Fruit fly (Drosophila melanogaster) whole organism, embryonic: ENCODE measurements around the gene CG2059.

Experiments used
- ATbp ChIP-seq: fragments of 200-800 bp; sonication (Bioruptor generic); optimal IDR thresholded peaks from 2 replicates; lab custom pipeline; 2017; ENCODE audit warnings: missing biosample characterization, mild to moderate bottlenecking, missing genetic modification characterization, missing genetic modification reagents
- CG10147 ChIP-seq: fragments of 200-800 bp; sonication (Bioruptor generic); optimal IDR thresholded peaks from 2 replicates; lab custom pipeline; 2019; ENCODE audit warnings: missing biosample characterization, mild to moderate bottlenecking, missing genetic modification characterization, moderate library complexity
- CG10431 ChIP-seq: fragments of 200-800 bp; sonication (Bioruptor generic); optimal IDR thresholded peaks from 3 replicates; lab custom pipeline; 2018; ENCODE audit warnings: missing biosample characterization, mild to moderate bottlenecking, missing genetic modification characterization
- CG11247 ChIP-seq: fragments of 200-800 bp; sonication (Bioruptor generic); IDR thresholded peaks from 2 replicates; pipeline ENCODE4 v1.3.6; 2022; ENCODE audit warnings: missing biosample characterization, missing genetic modification characterization
- CG12299 ChIP-seq: fragments of 200-800 bp; sonication (Bioruptor generic); optimal IDR thresholded peaks from 2 replicates; lab custom pipeline; 2018; ENCODE audit warnings: missing biosample characterization, mild to moderate bottlenecking, missing genetic modification characterization
- CG13287 ChIP-seq: fragments of 200-800 bp; sonication (Bioruptor generic); IDR thresholded peaks from 2 replicates; pipeline ENCODE4 v1.3.6; 2022; ENCODE audit warnings: missing biosample characterization, missing genetic modification characterization; ENCODE audit not compliant: partially characterized antibody
- CG14965 ChIP-seq: fragments of 200-800 bp; sonication (Bioruptor generic); optimal IDR thresholded peaks from 2 replicates; lab custom pipeline; 2016; ENCODE audit warnings: missing biosample characterization, missing genetic modification characterization, borderline replicate concordance
- CG17359 ChIP-seq: fragments of 200-800 bp; sonication (Bioruptor generic); optimal IDR thresholded peaks from 3 replicates; lab custom pipeline; 2018; ENCODE audit warnings: missing biosample characterization, mild to moderate bottlenecking, missing genetic modification characterization, moderate library complexity
- CG18262 ChIP-seq: fragments of 200-800 bp; optimal IDR thresholded peaks from 3 replicates; lab custom pipeline; 2019; ENCODE audit warnings: missing biosample characterization, mild to moderate bottlenecking, missing genetic modification characterization, moderate library complexity
- CG2199 ChIP-seq: fragments of 200-800 bp; sonication (Bioruptor generic); IDR thresholded peaks from 3 replicates; pipeline ENCODE4 v1.3.6; 2022; ENCODE audit warnings: missing biosample characterization, missing genetic modification characterization
- CG2202 ChIP-seq: fragments of 200-800 bp; sonication (Bioruptor generic); optimal IDR thresholded peaks from 2 replicates; lab custom pipeline; 2018; ENCODE audit warnings: missing biosample characterization, mild to moderate bottlenecking, missing genetic modification characterization
- CG2889 ChIP-seq: fragments of 200-800 bp; sonication (Bioruptor generic); IDR thresholded peaks from 3 replicates; pipeline ENCODE4 v1.3.6; 2022; ENCODE audit warnings: missing biosample characterization, missing genetic modification characterization
- CG31441 ChIP-seq: fragments of 200-800 bp; sonication (Bioruptor generic); IDR thresholded peaks from 2 replicates; pipeline ENCODE4 v1.3.6; 2022; ENCODE audit warnings: missing biosample characterization, missing genetic modification characterization
- CG6254 ChIP-seq: fragments of 200-800 bp; sonication (Bioruptor generic); optimal IDR thresholded peaks from 3 replicates; lab custom pipeline; 2017; ENCODE audit warnings: mild to moderate bottlenecking, missing biosample characterization, missing genetic modification reagents, missing genetic modification characterization
- CG6765 ChIP-seq: fragments of 200-800 bp; sonication (Bioruptor generic); optimal IDR thresholded peaks from 3 replicates; lab custom pipeline; 2017; ENCODE audit warnings: missing biosample characterization, mild to moderate bottlenecking, missing genetic modification characterization
- CG7556 ChIP-seq: fragments of 200-800 bp; sonication (Bioruptor generic); optimal IDR thresholded peaks from 2 replicates; lab custom pipeline; 2017; ENCODE audit warnings: missing biosample characterization, mild to moderate bottlenecking, missing genetic modification characterization
- CG8359 ChIP-seq: fragments of 200-800 bp; sonication (Bioruptor generic); optimal IDR thresholded peaks from 2 replicates; lab custom pipeline; 2017; ENCODE audit warnings: missing biosample characterization, mild to moderate bottlenecking, missing genetic modification characterization, borderline replicate concordance
- CG9437 ChIP-seq: fragments of 200-800 bp; sonication (Bioruptor generic); optimal IDR thresholded peaks from 2 replicates; lab custom pipeline; 2018; ENCODE audit warnings: missing biosample characterization, mild to moderate bottlenecking, missing genetic modification characterization
- Chrac-16 ChIP-seq: fragments of 200-800 bp; sonication (Bioruptor generic); optimal IDR thresholded peaks from 3 replicates; lab custom pipeline; 2016; ENCODE audit warnings: missing biosample characterization, missing genetic modification characterization
- Dad ChIP-seq: fragments of 200-800 bp; sonication (Bioruptor generic); optimal IDR thresholded peaks from 3 replicates; lab custom pipeline; 2016; ENCODE audit warnings: missing biosample characterization, missing genetic modification characterization
- Dp ChIP-seq: fragments of 200-800 bp; sonication (Bioruptor generic); optimal IDR thresholded peaks from 2 replicates; lab custom pipeline; 2018; ENCODE audit warnings: missing biosample characterization, mild to moderate bottlenecking, missing genetic modification characterization, moderate library complexity
- Dref ChIP-seq: fragments of 200-800 bp; sonication (Bioruptor generic); IDR thresholded peaks from 2 replicates; pipeline ENCODE4 v1.3.6; 2022; ENCODE audit warnings: missing biosample characterization, missing genetic modification characterization
- Eip74EF ChIP-seq, 2 experiments: fragments of 200-800 bp in 1 of 2; fragments of >200 bp in 1 of 2; sonication (Bioruptor generic) in 1 of 2; optimal IDR thresholded peaks; 2 replicates each; lab custom pipeline; 2017 to 2019; ENCODE audit warnings: missing biosample characterization in 2 of 2, missing genetic modification characterization in 2 of 2, mild to moderate bottlenecking in 1 of 2, moderate library complexity in 1 of 2
- MBD-R2 ChIP-seq: fragments of 200-800 bp; sonication (Bioruptor generic); IDR thresholded peaks from 2 replicates; pipeline ENCODE4 v1.3.6; 2022; ENCODE audit warnings: missing biosample characterization, missing genetic modification characterization
- NC2α ChIP-seq: fragments of 200-800 bp; sonication (Bioruptor generic); optimal IDR thresholded peaks from 2 replicates; lab custom pipeline; 2016; ENCODE audit warnings: missing biosample characterization, missing genetic modification characterization
- NC2β ChIP-seq: fragments of 200-800 bp; sonication (Bioruptor generic); optimal IDR thresholded peaks from 2 replicates; lab custom pipeline; 2016; ENCODE audit warnings: missing biosample characterization, missing genetic modification characterization
- Nf-YC ChIP-seq: fragments of 200-800 bp; optimal IDR thresholded peaks from 3 replicates; lab custom pipeline; 2019; ENCODE audit warnings: missing biosample characterization, mild to moderate bottlenecking, missing genetic modification characterization, moderate library complexity
- Oli ChIP-seq: fragments of 200-800 bp; sonication (Bioruptor generic); optimal IDR thresholded peaks from 2 replicates; lab custom pipeline; 2018; ENCODE audit warnings: missing biosample characterization, mild to moderate bottlenecking, missing genetic modification characterization, moderate library complexity
- btn ChIP-seq: fragments of 200-800 bp; sonication (Bioruptor generic); optimal IDR thresholded peaks from 2 replicates; lab custom pipeline; 2016; ENCODE audit warnings: missing biosample characterization, missing genetic modification characterization
- caup ChIP-seq: fragments of 200-800 bp; sonication (Bioruptor generic); optimal IDR thresholded peaks from 3 replicates; lab custom pipeline; 2017; ENCODE audit warnings: missing biosample characterization, mild to moderate bottlenecking, missing genetic modification characterization, moderate library complexity; ENCODE audit not compliant: severe bottlenecking
- chm ChIP-seq: fragments of 200-800 bp; sonication (Bioruptor generic); IDR thresholded peaks from 2 replicates; pipeline ENCODE4 v1.3.6; 2022; ENCODE audit warnings: missing biosample characterization, missing genetic modification characterization
- crp ChIP-seq, 2 experiments: fragments of 200-800 bp; sonication (Bioruptor generic); optimal IDR thresholded peaks; 2 replicates in 1 of 2; 3 replicates in 1 of 2; lab custom pipeline; 2017; ENCODE audit warnings: missing biosample characterization in 2 of 2, missing genetic modification characterization in 2 of 2, mild to moderate bottlenecking in 1 of 2, moderate library complexity in 1 of 2
- cwo ChIP-seq: fragments of 200-800 bp; sonication (Bioruptor generic); optimal IDR thresholded peaks from 3 replicates; lab custom pipeline; 2017; ENCODE audit warnings: missing biosample characterization, missing genetic modification characterization, mild to moderate bottlenecking, moderate library complexity, missing genetic modification reagents
- disco-r ChIP-seq: fragments of 200-800 bp; sonication (Bioruptor generic); optimal IDR thresholded peaks from 2 replicates; lab custom pipeline; 2016; ENCODE audit warnings: missing biosample characterization, missing genetic modification characterization
- gsb ChIP-seq: fragments of 200-800 bp; sonication (Bioruptor generic); IDR thresholded peaks from 2 replicates; pipeline ENCODE4 v1.3.6; 2022; ENCODE audit warnings: missing biosample characterization, missing genetic modification characterization
- hth ChIP-seq: fragments of >200 bp; optimal IDR thresholded peaks from 2 replicates; lab custom pipeline; 2017; ENCODE audit warnings: inconsistent platforms
- kay ChIP-seq: fragments of 200-800 bp; sonication (Bioruptor generic); optimal IDR thresholded peaks from 2 replicates; lab custom pipeline; 2016; ENCODE audit warnings: missing biosample characterization, missing genetic modification characterization
- lab ChIP-seq: fragments of 200-800 bp; sonication (Bioruptor generic); optimal IDR thresholded peaks from 3 replicates; lab custom pipeline; 2017; ENCODE audit warnings: missing biosample characterization, missing genetic modification characterization, mild to moderate bottlenecking, moderate library complexity, missing genetic modification reagents
- nerfin-1 ChIP-seq: fragments of 200-800 bp; sonication (Bioruptor generic); optimal IDR thresholded peaks from 3 replicates; lab custom pipeline; 2019; ENCODE audit warnings: missing biosample characterization, mild to moderate bottlenecking, missing genetic modification characterization, moderate library complexity
- nmo ChIP-seq: fragments of 200-800 bp; sonication (Bioruptor generic); optimal IDR thresholded peaks from 2 replicates; lab custom pipeline; 2018; ENCODE audit warnings: missing biosample characterization, mild to moderate bottlenecking, missing genetic modification characterization, moderate library complexity
- nom ChIP-seq: fragments of 200-800 bp; sonication (Bioruptor generic); optimal IDR thresholded peaks from 2 replicates; lab custom pipeline; 2017; ENCODE audit warnings: missing biosample characterization, missing genetic modification characterization, mild to moderate bottlenecking, moderate library complexity, missing genetic modification reagents
- onecut ChIP-seq: fragments of 200-800 bp; sonication (Bioruptor generic); IDR thresholded peaks from 2 replicates; pipeline ENCODE4 v1.3.6; 2022; ENCODE audit warnings: missing biosample characterization, missing genetic modification characterization
- p53 ChIP-seq: fragments of 200-800 bp; sonication (Bioruptor generic); optimal IDR thresholded peaks from 2 replicates; lab custom pipeline; 2016; ENCODE audit warnings: missing biosample characterization, missing genetic modification characterization
- slou ChIP-seq: fragments of 200-800 bp; sonication (Bioruptor generic); optimal IDR thresholded peaks from 3 replicates; lab custom pipeline; 2016; ENCODE audit warnings: missing biosample characterization, missing genetic modification characterization
- slp2 ChIP-seq: fragments of 200-800 bp; sonication (Bioruptor generic); optimal IDR thresholded peaks from 2 replicates; lab custom pipeline; 2016; ENCODE audit warnings: missing biosample characterization, missing genetic modification characterization
- so ChIP-seq: fragments of 200-800 bp; sonication (Bioruptor generic); IDR thresholded peaks from 3 replicates; pipeline ENCODE4 v1.3.6; 2022; ENCODE audit warnings: missing biosample characterization, missing genetic modification characterization
- sob ChIP-seq: fragments of 200-800 bp; sonication (Bioruptor generic); IDR thresholded peaks from 2 replicates; pipeline ENCODE4 v1.3.6; 2022; ENCODE audit warnings: missing biosample characterization, missing genetic modification characterization
- ssp ChIP-seq: fragments of 200-800 bp; sonication (Bioruptor generic); IDR thresholded peaks from 2 replicates; pipeline ENCODE4 v1.3.6; 2022; ENCODE audit warnings: missing biosample characterization, missing genetic modification characterization
- stc ChIP-seq: fragments of 200-800 bp; sonication (Bioruptor generic); IDR thresholded peaks from 2 replicates; pipeline ENCODE4 v1.3.6; 2022; ENCODE audit warnings: missing biosample characterization, missing genetic modification characterization
- toy ChIP-seq: fragments of 200-800 bp; sonication (Bioruptor generic); IDR thresholded peaks from 2 replicates; pipeline ENCODE4 v1.3.6; 2022; ENCODE audit warnings: missing biosample characterization, missing genetic modification characterization
- wor ChIP-seq: fragments of 200-800 bp; sonication (Bioruptor generic); IDR thresholded peaks from 2 replicates; pipeline ENCODE4 v1.3.6; 2022; ENCODE audit warnings: missing biosample characterization, missing genetic modification characterization

The CG2059 gene

dm6 chrX:7333298-7333743 is 47.2 kb downstream of the CG2059 start (continued):
- TF ChIP-seq chm (GFP tag; lab: Robert Waterston, UW) (peak; percentile 85), wor (no peak), caup (GFP tag; lab: Kevin White, UChicago) (no peak), btn (GFP tag; lab: Kevin White, UChicago) (no peak), CG2889 (no peak), Eip74EF (GFP tag; optimal IDR thresholded peaks at IDR 0.05; lab: Kevin White, UChicago) (no peak), Oli (tag; lab: Kevin White, UChicago) (no peak), CG7556 (GFP tag; lab: Kevin White, UChicago) (no peak), Dref (GFP tag; lab: Robert Waterston, UW) (no peak), lab (GFP tag; lab: Kevin White, UChicago) (peak; percentile 35), NC2α (GFP tag; lab: Kevin White, UChicago) (peak; percentile 18), CG31441 (GFP tag; lab: Robert Waterston, UW) (no peak), stc (GFP tag; lab: Robert Waterston, UW) (peak; percentile 36; the same call in 1 of the 2 replicates), cwo (GFP tag; lab: Kevin White, UChicago) (no peak), CG11247 (no peak), nom (GFP tag; lab: Kevin White, UChicago) (no peak), Chrac-16 (no peak), kay (GFP tag; lab: Kevin White, UChicago) (no peak), CG13287 (no peak), CG6254 (GFP tag; lab: Kevin White, UChicago) (no peak), toy (GFP tag; lab: Robert Waterston, UW) (no peak), CG14965 (no peak), nerfin-1 (tag; lab: Kevin White, UChicago) (peak; percentile 28), Dad (peak; percentile 1), ssp (GFP tag; lab: Robert Waterston, UW) (no peak), CG12299 (tag; lab: Kevin White, UChicago) (no peak), CG17359 (peak; percentile 52), so (GFP tag; lab: Robert Waterston, UW) (0 out of 3 replicates have a peak, but pooled peaks have one; percentile 7), MBD-R2 (GFP tag; lab: Robert Waterston, UW) (no peak), onecut (GFP tag; lab: Robert Waterston, UW) (peak; percentile 87), CG10147 (GFP tag; lab: Kevin White, UChicago) (peak; percentile 44), hth (lab: Kevin White, UChicago) (no peak), Dp (GFP tag; lab: Kevin White, UChicago) (no peak), CG2202 (peak; percentile 40), nmo (GFP tag; lab: Kevin White, UChicago) (no peak), CG18262 (tag; lab: Kevin White, UChicago) (peak; percentile 13), slou (GFP tag; lab: Kevin White, UChicago) (no peak), gsb (no peak), CG8359 (GFP tag; lab: Kevin White, UChicago) (no peak), CG6765 (GFP tag; lab: Kevin White, UChicago) (no peak), ATbp (GFP tag; lab: Kevin White, UChicago) (peak; percentile 75), NC2β (GFP tag; lab: Kevin White, UChicago) (peak; percentile 29), CG2199 (GFP tag; lab: Robert Waterston, UW) (no peak), sob (GFP tag; lab: Robert Waterston, UW) (peak; percentile 42; the same call in 1 of the 2 replicates), crp (GFP tag; optimal IDR thresholded peaks at IDR 0.05; lab: Kevin White, UChicago) (no peak), disco-r (GFP tag; lab: Kevin White, UChicago) (no peak), slp2 (GFP tag; lab: Kevin White, UChicago) (no peak), CG9437 (GFP tag; lab: Kevin White, UChicago) (no peak), Nf-YC (tag; lab: Kevin White, UChicago) (no peak), CG10431 (GFP tag; lab: Kevin White, UChicago) (peak; percentile 26), p53 (no peak)
